Fruit fly (Drosophila melanogaster): ENCODE data around the gene wg.

DNA sequence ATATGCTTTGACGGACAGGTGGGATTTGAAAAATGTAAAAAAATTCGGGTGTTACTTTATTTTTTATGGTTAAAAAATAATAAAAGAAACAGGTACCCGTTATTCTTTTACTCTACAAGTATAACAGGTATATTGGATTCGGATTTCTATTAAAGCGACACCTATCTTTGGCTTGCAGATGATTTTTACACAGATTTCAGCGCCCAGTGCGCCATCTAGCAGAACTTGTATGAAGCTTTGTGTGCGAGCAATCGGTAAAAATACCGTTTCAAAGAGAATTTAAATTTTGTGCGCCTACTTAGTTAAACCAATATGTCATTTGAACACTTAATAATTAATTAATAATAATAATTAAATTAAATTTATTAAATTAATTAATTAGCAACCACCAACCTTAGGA is 48.9 kb upstream of the wg start:
- TF ChIP-seq Sin3A (optimal IDR thresholded peaks at IDR 0.05) = no peak
- no peak for TF ChIP-seq Myc (optimal IDR thresholded peaks at IDR 0.05)
- TF ChIP-seq psq (optimal IDR thresholded peaks at IDR 0.05) = no peak
- TF ChIP-seq insv (optimal IDR thresholded peaks at IDR 0.05) = no peak
- TF ChIP-seq h (optimal IDR thresholded peaks at IDR 0.05) = no peak
